Fruit fly (Drosophila melanogaster) whole organism, embryonic: ENCODE results near the gene CG6294.

Experiments used
- CG11247 ChIP-seq: fragments of 200-800 bp; sonication (Bioruptor generic); IDR thresholded peaks from 2 replicates; pipeline ENCODE4 v1.3.6; 2022; ENCODE audit warnings: missing biosample characterization, missing genetic modification characterization
- CG13287 ChIP-seq: fragments of 200-800 bp; sonication (Bioruptor generic); IDR thresholded peaks from 2 replicates; pipeline ENCODE4 v1.3.6; 2022; ENCODE audit warnings: missing biosample characterization, missing genetic modification characterization; ENCODE audit not compliant: partially characterized antibody
- CG13775 ChIP-seq: fragments of 200-800 bp; sonication (Bioruptor generic); optimal IDR thresholded peaks from 3 replicates; lab custom pipeline; 2017; ENCODE audit warnings: missing biosample characterization, mild to moderate bottlenecking, missing genetic modification characterization
- CG14710 ChIP-seq: fragments of 200-800 bp; sonication (Bioruptor generic); optimal IDR thresholded peaks from 3 replicates; lab custom pipeline; 2019; ENCODE audit warnings: missing biosample characterization, mild to moderate bottlenecking, missing genetic modification characterization, moderate library complexity
- CG1602 ChIP-seq: fragments of 200-800 bp; sonication (Bioruptor generic); optimal IDR thresholded peaks from 3 replicates; lab custom pipeline; 2016; ENCODE audit warnings: missing biosample characterization, missing genetic modification characterization
- CG1603 ChIP-seq: fragments of 200-800 bp; sonication (Bioruptor generic); optimal IDR thresholded peaks from 2 replicates; lab custom pipeline; 2019; ENCODE audit warnings: missing biosample characterization, mild to moderate bottlenecking, missing genetic modification characterization, moderate library complexity
- CG17186 ChIP-seq: fragments of 200-800 bp; sonication (Bioruptor generic); optimal IDR thresholded peaks from 3 replicates; lab custom pipeline; 2017; ENCODE audit warnings: missing biosample characterization, missing genetic modification reagents, missing genetic modification characterization
- CG18476 ChIP-seq: fragments of 200-800 bp; sonication (Bioruptor generic); optimal IDR thresholded peaks from 2 replicates; lab custom pipeline; 2016; ENCODE audit warnings: missing biosample characterization, mild to moderate bottlenecking, missing genetic modification characterization
- CG2712 ChIP-seq: fragments of 200-800 bp; optimal IDR thresholded peaks from 3 replicates; lab custom pipeline; 2019; ENCODE audit warnings: missing biosample characterization, mild to moderate bottlenecking, missing genetic modification characterization, moderate library complexity
- CG32532 ChIP-seq: fragments of 200-800 bp; sonication (Bioruptor generic); IDR thresholded peaks from 2 replicates; pipeline ENCODE4 v1.3.6; 2022; ENCODE audit warnings: missing biosample characterization, missing genetic modification characterization
- CG3281 ChIP-seq: fragments of 200-800 bp; sonication (Bioruptor generic); optimal IDR thresholded peaks from 3 replicates; lab custom pipeline; 2017; ENCODE audit warnings: missing biosample characterization, mild to moderate bottlenecking, missing genetic modification characterization
- CG8924 ChIP-seq: fragments of 200-800 bp; optimal IDR thresholded peaks from 3 replicates; lab custom pipeline; 2019; ENCODE audit warnings: missing biosample characterization, mild to moderate bottlenecking, missing genetic modification characterization, moderate library complexity
- CTCF ChIP-seq: fragments of 200-800 bp; sonication (Bioruptor generic); optimal IDR thresholded peaks from 2 replicates; lab custom pipeline; 2017; ENCODE audit warnings: missing biosample characterization, mild to moderate bottlenecking, missing genetic modification characterization, moderate library complexity
- CkIIα-i1 ChIP-seq: fragments of 200-800 bp; sonication (Bioruptor generic); IDR thresholded peaks from 2 replicates; pipeline ENCODE4 v1.3.6; 2022; ENCODE audit warnings: missing biosample characterization, missing genetic modification characterization
- Deaf1 ChIP-seq: fragments of 200-800 bp; optimal IDR thresholded peaks from 3 replicates; lab custom pipeline; 2019; ENCODE audit warnings: missing biosample characterization, mild to moderate bottlenecking, missing genetic modification characterization, moderate library complexity
- Dref ChIP-seq: fragments of 200-800 bp; sonication (Bioruptor generic); IDR thresholded peaks from 2 replicates; pipeline ENCODE4 v1.3.6; 2022; ENCODE audit warnings: missing biosample characterization, missing genetic modification characterization
- H15 ChIP-seq: fragments of 200-800 bp; sonication (Bioruptor generic); IDR thresholded peaks from 3 replicates; pipeline ENCODE4 v1.3.6; 2022; ENCODE audit warnings: missing biosample characterization, missing genetic modification characterization
- Kr ChIP-seq: fragments of 200-800 bp; sonication (Bioruptor generic); optimal IDR thresholded peaks from 2 replicates; lab custom pipeline; 2017; ENCODE audit warnings: missing biosample characterization, mild to moderate bottlenecking, missing genetic modification characterization
- Max ChIP-seq: fragments of 200-800 bp; sonication (Bioruptor generic); optimal IDR thresholded peaks from 2 replicates; lab custom pipeline; 2016; ENCODE audit warnings: missing biosample characterization, mild to moderate bottlenecking, missing genetic modification characterization
- Med ChIP-seq: fragments of 200-800 bp; sonication (Bioruptor generic); peaks from one replicate; lab custom pipeline; 2016; ENCODE audit warnings: missing biosample characterization, missing genetic modification characterization, mild to moderate bottlenecking, inconsistent platforms, moderate library complexity
- Myb ChIP-seq: fragments of 200-800 bp; sonication (Bioruptor generic); optimal IDR thresholded peaks from 2 replicates; lab custom pipeline; 2016; ENCODE audit warnings: missing biosample characterization, missing genetic modification characterization
- NC2α ChIP-seq: fragments of 200-800 bp; sonication (Bioruptor generic); optimal IDR thresholded peaks from 2 replicates; lab custom pipeline; 2016; ENCODE audit warnings: missing biosample characterization, missing genetic modification characterization
- NK7.1 ChIP-seq: fragments of 200-800 bp; sonication (Bioruptor generic); optimal IDR thresholded peaks from 3 replicates; lab custom pipeline; 2016; ENCODE audit warnings: missing biosample characterization, missing genetic modification characterization
- Opbp ChIP-seq: fragments of 200-800 bp; sonication (Bioruptor generic); IDR thresholded peaks from 3 replicates; pipeline ENCODE4 v1.3.6; 2022; ENCODE audit warnings: missing biosample characterization, missing genetic modification characterization; ENCODE audit not compliant: partially characterized antibody
- Rfx ChIP-seq: fragments of 200-800 bp; sonication (Bioruptor generic); IDR thresholded peaks from 2 replicates; pipeline ENCODE4 v1.3.6; 2022; ENCODE audit warnings: missing biosample characterization, missing genetic modification characterization
- Side ChIP-seq: fragments of 200-800 bp; sonication (Bioruptor generic); optimal IDR thresholded peaks from 2 replicates; lab custom pipeline; 2016; ENCODE audit warnings: missing biosample characterization, missing genetic modification characterization
- Sin3A ChIP-seq: fragments of >200 bp; optimal IDR thresholded peaks from 2 replicates; lab custom pipeline; 2018
- Six4 ChIP-seq: fragments of 200-800 bp; sonication (Bioruptor generic); optimal IDR thresholded peaks from 2 replicates; lab custom pipeline; 2016; ENCODE audit warnings: missing biosample characterization, missing genetic modification characterization
- Sox100B ChIP-seq: fragments of 200-800 bp; sonication (Bioruptor generic); optimal IDR thresholded peaks from 3 replicates; lab custom pipeline; 2018; ENCODE audit warnings: missing biosample characterization, mild to moderate bottlenecking, missing genetic modification characterization
- Taf1 ChIP-seq: fragments of 200-800 bp; sonication (Bioruptor generic); IDR thresholded peaks from 2 replicates; pipeline ENCODE4 v1.3.6; 2022; ENCODE audit warnings: missing biosample characterization, missing genetic modification characterization
- amos ChIP-seq: fragments of 200-800 bp; sonication (Bioruptor generic); IDR thresholded peaks from 2 replicates; pipeline ENCODE4 v1.3.6; 2022; ENCODE audit warnings: missing biosample characterization, missing genetic modification characterization; ENCODE audit not compliant: partially characterized antibody
- ato ChIP-seq: fragments of 200-800 bp; sonication (Bioruptor generic); IDR thresholded peaks from 2 replicates; pipeline ENCODE4 v1.3.6; 2022; ENCODE audit warnings: missing biosample characterization, missing genetic modification characterization; ENCODE audit not compliant: partially characterized antibody
- crp ChIP-seq, 2 experiments: fragments of 200-800 bp; sonication (Bioruptor generic); optimal IDR thresholded peaks; 2 replicates in 1 of 2; 3 replicates in 1 of 2; lab custom pipeline; 2017; ENCODE audit warnings: missing biosample characterization in 2 of 2, missing genetic modification characterization in 2 of 2, mild to moderate bottlenecking in 1 of 2, moderate library complexity in 1 of 2
- cwo ChIP-seq: fragments of 200-800 bp; sonication (Bioruptor generic); optimal IDR thresholded peaks from 3 replicates; lab custom pipeline; 2017; ENCODE audit warnings: missing biosample characterization, missing genetic modification characterization, mild to moderate bottlenecking, moderate library complexity, missing genetic modification reagents
- danr ChIP-seq: fragments of 200-800 bp; sonication (Bioruptor generic); IDR thresholded peaks from 2 replicates; pipeline ENCODE4 v1.3.6; 2022; ENCODE audit warnings: missing biosample characterization, missing genetic modification characterization
- gro ChIP-seq: fragments of 200-800 bp; sonication (Bioruptor generic); optimal IDR thresholded peaks from 2 replicates; lab custom pipeline; 2016; ENCODE audit warnings: missing biosample characterization, missing genetic modification characterization
- gsb-n ChIP-seq: fragments of 200-800 bp; sonication (Bioruptor generic); optimal IDR thresholded peaks from 3 replicates; lab custom pipeline; 2018; ENCODE audit warnings: missing biosample characterization, mild to moderate bottlenecking, missing genetic modification characterization
- hb ChIP-seq: fragments of 200-800 bp; sonication (Bioruptor generic); IDR thresholded peaks from 3 replicates; pipeline ENCODE4 v1.3.6; 2022; ENCODE audit warnings: missing biosample characterization, missing genetic modification characterization; ENCODE audit not compliant: partially characterized antibody
- hbn ChIP-seq: fragments of 200-800 bp; sonication (Bioruptor generic); IDR thresholded peaks from 2 replicates; pipeline ENCODE4 v1.3.6; 2022; ENCODE audit warnings: missing biosample characterization, missing genetic modification characterization; ENCODE audit not compliant: partially characterized antibody
- ind ChIP-seq: fragments of 200-800 bp; sonication (Bioruptor generic); optimal IDR thresholded peaks from 3 replicates; lab custom pipeline; 2016; ENCODE audit warnings: missing biosample characterization, missing genetic modification characterization
- mam ChIP-seq: fragments of 200-800 bp; sonication (Bioruptor generic); optimal IDR thresholded peaks from 3 replicates; lab custom pipeline; 2016; ENCODE audit warnings: missing biosample characterization, missing genetic modification characterization
- nau ChIP-seq: fragments of 200-800 bp; sonication (Bioruptor generic); optimal IDR thresholded peaks from 3 replicates; lab custom pipeline; 2017; ENCODE audit warnings: missing biosample characterization, mild to moderate bottlenecking, missing genetic modification characterization, missing genetic modification reagents
- pita ChIP-seq: fragments of 200-800 bp; sonication (Bioruptor generic); optimal IDR thresholded peaks from 2 replicates; lab custom pipeline; 2017; ENCODE audit warnings: missing biosample characterization, mild to moderate bottlenecking, missing genetic modification characterization
- pzg ChIP-seq: fragments of 200-800 bp; sonication (Bioruptor generic); optimal IDR thresholded peaks from 3 replicates; lab custom pipeline; 2018; ENCODE audit warnings: missing biosample characterization, mild to moderate bottlenecking, missing genetic modification characterization, moderate library complexity
- sisA ChIP-seq: fragments of 200-800 bp; sonication (Bioruptor generic); IDR thresholded peaks from 2 replicates; pipeline ENCODE4 v1.3.6; 2022; ENCODE audit warnings: missing biosample characterization, missing genetic modification characterization
- sna ChIP-seq: fragments of 200-800 bp; sonication (Bioruptor generic); IDR thresholded peaks from 2 replicates; pipeline ENCODE4 v1.3.6; 2022; ENCODE audit warnings: missing biosample characterization, missing genetic modification characterization; ENCODE audit not compliant: partially characterized antibody
- sug ChIP-seq: fragments of 200-800 bp; optimal IDR thresholded peaks from 2 replicates; lab custom pipeline; 2019; ENCODE audit warnings: missing biosample characterization, mild to moderate bottlenecking, missing genetic modification characterization, moderate library complexity
- tgo ChIP-seq: fragments of 200-800 bp; sonication (Bioruptor generic); IDR thresholded peaks from 3 replicates; pipeline ENCODE4 v1.3.6; 2022; ENCODE audit warnings: missing biosample characterization, missing genetic modification characterization
- unc-4 ChIP-seq: fragments of 200-800 bp; sonication (Bioruptor generic); IDR thresholded peaks from 2 replicates; pipeline ENCODE4 v1.3.6; 2022; ENCODE audit warnings: missing biosample characterization, missing genetic modification characterization; ENCODE audit not compliant: partially characterized antibody

The CG6294 gene

DNA sequence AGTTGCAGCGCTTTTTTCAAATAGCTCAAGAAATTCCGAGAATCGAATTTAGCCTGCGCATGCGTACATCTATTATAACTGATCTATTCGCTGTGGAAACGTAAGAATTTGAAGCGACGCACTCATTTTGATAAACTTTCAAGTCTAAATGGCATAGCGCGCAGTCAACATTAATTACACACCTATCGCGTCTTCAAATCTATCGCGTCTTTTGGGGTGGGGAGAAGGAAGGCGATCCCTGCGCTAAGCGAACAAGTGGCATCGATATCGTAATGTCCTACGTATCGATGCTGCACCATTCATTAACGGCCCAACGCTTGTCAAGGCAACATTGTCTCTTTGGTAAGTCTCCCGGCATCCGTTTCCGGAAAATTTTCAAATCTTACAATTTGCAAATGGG, 13.3 kb downstream of the CG6294 start, which contains the start of gene CG6324:
CG6324 (plus strand) TSS at position 301 of the 400 bp plus-strand sequence.
- peak; percentile 11; the same call in 1 of the 2 replicates for TF ChIP-seq amos (GFP tag; lab: Robert Waterston, UW)
- TF ChIP-seq tgo: 0 out of 3 replicates have a peak, but pooled peaks have one; percentile 4
- TF ChIP-seq NC2α (GFP tag; lab: Kevin White, UChicago): no peak
- no peak for TF ChIP-seq CG13775 (GFP tag; lab: Kevin White, UChicago)
- 0 out of 2 replicates have a peak, but pooled peaks have one; percentile 0 for TF ChIP-seq danr (GFP tag; lab: Robert Waterston, UW)
- TF ChIP-seq Sin3A: peak; percentile 2
- no peak for TF ChIP-seq gsb-n (tag; lab: Kevin White, UChicago)
- TF ChIP-seq gro (GFP tag; lab: Kevin White, UChicago): no peak
- TF ChIP-seq Dref (GFP tag; lab: Robert Waterston, UW): peak; percentile 26; the same call in 1 of the 2 replicates
- TF ChIP-seq Med (GFP tag; lab: Kevin White, UChicago): peak; percentile 5

dm6 chrX:15482236-15482660, 19.7 kb downstream of the CG6294 start, which contains the start of gene CG6340:
Gene CG6340, plus strand, starts transcription at chrX:15482374.
- TF ChIP-seq Deaf1 (no peak), sisA (GFP tag; lab: Robert Waterston, UW) (no peak), CG32532 (GFP tag; lab: Robert Waterston, UW) (no peak), CG1602 (GFP tag; lab: Kevin White, UChicago) (no peak), nau (GFP tag; lab: Kevin White, UChicago) (no peak), ind (GFP tag; lab: Kevin White, UChicago) (no peak), Opbp (GFP tag; lab: Robert Waterston, UW) (peak; percentile 82; the same call in 2 of the 3 replicates), Sox100B (GFP tag; lab: Kevin White, UChicago) (no peak), CTCF (GFP tag; lab: Kevin White, UChicago) (no peak), CG1603 (tag; lab: Kevin White, UChicago) (peak; percentile 40), CG14710 (tag; lab: Kevin White, UChicago) (peak; percentile 29), CG13287 (GFP tag; lab: Robert Waterston, UW) (peak; percentile 77), Taf1 (GFP tag; lab: Robert Waterston, UW) (no peak), sna (GFP tag; lab: Robert Waterston, UW) (peak; percentile 55), pita (GFP tag; lab: Kevin White, UChicago) (no peak), Six4 (no peak), H15 (GFP tag; lab: Robert Waterston, UW) (no peak), CG3281 (GFP tag; lab: Kevin White, UChicago) (no peak), NK7.1 (GFP tag; lab: Kevin White, UChicago) (no peak), CG2712 (tag; lab: Kevin White, UChicago) (peak; percentile 10), unc-4 (GFP tag; lab: Robert Waterston, UW) (peak; percentile 66), CG8924 (no peak), CG18476 (GFP tag; lab: Kevin White, UChicago) (no peak), hbn (GFP tag; lab: Robert Waterston, UW) (peak; percentile 61), mam (GFP tag; lab: Kevin White, UChicago) (no peak), Dref (GFP tag; lab: Robert Waterston, UW) (peak; percentile 79), Rfx (peak; percentile 14; the same call in 1 of the 2 replicates), gro (GFP tag; lab: Kevin White, UChicago) (peak; percentile 8), Kr (no peak), CG17186 (GFP tag; lab: Kevin White, UChicago) (peak; percentile 35), cwo (GFP tag; lab: Kevin White, UChicago) (no peak), ato (GFP tag; lab: Robert Waterston, UW) (0 out of 2 replicates have a peak, but pooled peaks have one; percentile 10), Max (GFP tag; lab: Kevin White, UChicago) (peak; percentile 11), hb (GFP tag; lab: Robert Waterston, UW) (peak; percentile 59; the same call in 1 of the 3 replicates), sug (tag; lab: Kevin White, UChicago) (no peak), pzg (GFP tag; lab: Kevin White, UChicago) (peak; percentile 68), Myb (GFP tag; lab: Kevin White, UChicago) (peak; percentile 97), CG11247 (GFP tag; lab: Robert Waterston, UW) (no peak), CkIIα-i1 (GFP tag; lab: Robert Waterston, UW) (no peak), Side (GFP tag; lab: Kevin White, UChicago) (no peak), crp (GFP tag; optimal IDR thresholded peaks at IDR 0.05; lab: Kevin White, UChicago) (peak in 1 of 2 experiments; percentile 8)
